Worm (Caenorhabditis elegans) whole organism, young adult: ENCODE results near the gene pes-9.

ENCODE experiments used
- B0035.1 ChIP-seq: sonication (generic microtip); optimal IDR thresholded peaks from 2 replicates; lab custom pipeline; 2016; ENCODE audit warnings: missing genetic modification characterization, mild to moderate bottlenecking, missing compliant biosample characterization, missing genotype, missing genetic modification reagents
- C17E4.6 ChIP-seq: fragments of 200-800 bp; sonication (Bioruptor generic); IDR thresholded peaks from 2 replicates; pipeline ENCODE4 v1.3.6; 2022; ENCODE audit warnings: missing genetic modification reagents, missing genetic modification characterization, missing compliant biosample characterization
- F37B4.10 ChIP-seq: fragments of 200-800 bp; sonication (Bioruptor generic); IDR thresholded peaks from 2 replicates; pipeline ENCODE4 v1.3.6; 2022; ENCODE audit warnings: missing genetic modification characterization, missing compliant biosample characterization
- F39B2.1 ChIP-seq: fragments of 200-800 bp; sonication (Bioruptor generic); IDR thresholded peaks from 2 replicates; pipeline ENCODE4 v1.3.6; 2022; ENCODE audit warnings: missing genetic modification reagents, missing genetic modification characterization, missing compliant biosample characterization
- F52B5.7 ChIP-seq: sonication (generic microtip); optimal IDR thresholded peaks from 2 replicates; lab custom pipeline; 2016; ENCODE audit warnings: mild to moderate bottlenecking, missing genetic modification characterization, missing compliant biosample characterization
- Y53F4B.3 ChIP-seq: fragments of 200-800 bp; sonication (Bioruptor generic); IDR thresholded peaks from 2 replicates; pipeline ENCODE4 v1.3.6; 2022; ENCODE audit warnings: missing genetic modification reagents, missing genetic modification characterization, missing compliant biosample characterization
- Y53G8AR.9 ChIP-seq: fragments of 200-800 bp; sonication (Bioruptor generic); conservative IDR thresholded peaks from 2 replicates; pipeline ENCODE4 v1.3.6; 2022; ENCODE audit warnings: missing genetic modification reagents, missing genetic modification characterization, missing compliant biosample characterization
- Y67H2A.10 ChIP-seq: fragments of 200-800 bp; sonication (Bioruptor generic); conservative IDR thresholded peaks from 2 replicates; pipeline ENCODE4 v1.3.6; 2022; ENCODE audit warnings: missing genetic modification reagents, missing genetic modification characterization, missing compliant biosample characterization
- attf-3 ChIP-seq: fragments of 200-800 bp; sonication (Bioruptor generic); conservative IDR thresholded peaks from 2 replicates; pipeline ENCODE4 v1.3.6; 2022; ENCODE audit warnings: missing genetic modification reagents, missing genetic modification characterization, missing compliant biosample characterization
- attf-6 ChIP-seq: fragments of 200-800 bp; sonication (Bioruptor generic); IDR thresholded peaks from 2 replicates; pipeline ENCODE4 v1.3.6; 2022; ENCODE audit warnings: missing genetic modification reagents, missing genetic modification characterization, missing compliant biosample characterization
- cebp-1 ChIP-seq, 2 experiments: fragments of 200-800 bp in 1 of 2; sonication (Bioruptor generic) in 1 of 2; sonication (generic microtip) in 1 of 2; IDR thresholded peaks in 1 of 2; optimal IDR thresholded peaks in 1 of 2; 2 replicates each; pipeline versions ENCODE4 v1.3.6 to Lab custom; 2017 to 2022; ENCODE audit warnings: missing compliant biosample characterization in 2 of 2, missing genetic modification characterization in 2 of 2, mild to moderate bottlenecking in 1 of 2, missing genetic modification reagents in 1 of 2, moderate library complexity in 1 of 2
- cebp-2 ChIP-seq: fragments of 200-800 bp; sonication (Bioruptor generic); IDR thresholded peaks from 2 replicates; pipeline ENCODE4 v1.3.6; 2022; ENCODE audit warnings: missing genetic modification characterization, missing compliant biosample characterization
- ceh-100 ChIP-seq: fragments of 200-800 bp; sonication (Bioruptor generic); IDR thresholded peaks from 2 replicates; pipeline ENCODE4 v1.3.6; 2022; ENCODE audit warnings: missing genetic modification reagents, missing genetic modification characterization, missing compliant biosample characterization
- ceh-27 ChIP-seq: fragments of 200-800 bp; sonication (Bioruptor generic); optimal IDR thresholded peaks from 2 replicates; lab custom pipeline; 2018; ENCODE audit warnings: mild to moderate bottlenecking, missing genetic modification characterization, moderate library complexity, missing compliant biosample characterization
- die-1 ChIP-seq: sonication (generic microtip); optimal IDR thresholded peaks from 2 replicates; lab custom pipeline; 2016; ENCODE audit warnings: missing genotype, mild to moderate bottlenecking, missing genetic modification characterization, missing compliant biosample characterization
- ekl-4 ChIP-seq: fragments of 200-800 bp; sonication (Bioruptor generic); IDR thresholded peaks from 2 replicates; pipeline ENCODE4 v1.3.6; 2022; ENCODE audit warnings: missing genetic modification reagents, missing genetic modification characterization, missing compliant biosample characterization
- ets-4 ChIP-seq: fragments of 200-800 bp; sonication (Bioruptor generic); optimal IDR thresholded peaks from 2 replicates; lab custom pipeline; 2018; ENCODE audit warnings: mild to moderate bottlenecking, missing genetic modification characterization, missing compliant biosample characterization
- him-1 ChIP-seq: sonication (generic microtip); optimal IDR thresholded peaks from 2 replicates; lab custom pipeline; 2016; ENCODE audit warnings: missing genotype, missing genetic modification reagents, missing genetic modification characterization, missing compliant biosample characterization
- hrde-1 ChIP-seq: sonication (generic microtip); optimal IDR thresholded peaks from 2 replicates; lab custom pipeline; 2016; ENCODE audit warnings: missing genetic modification characterization, mild to moderate bottlenecking, missing compliant biosample characterization, moderate library complexity, missing genotype, missing genetic modification reagents, borderline replicate concordance
- hsf-1 ChIP-seq: fragments of 200-800 bp; sonication (Bioruptor generic); IDR thresholded peaks from 2 replicates; pipeline ENCODE4 v1.3.6; 2022; ENCODE audit warnings: missing genetic modification reagents, missing genetic modification characterization, missing compliant biosample characterization
- lin-54 ChIP-seq: fragments of 200-800 bp; sonication (Bioruptor generic); optimal IDR thresholded peaks from 2 replicates; lab custom pipeline; 2018; ENCODE audit warnings: mild to moderate bottlenecking, missing genetic modification characterization, missing compliant biosample characterization
- madf-6 ChIP-seq: fragments of 200-800 bp; sonication (Bioruptor generic); IDR thresholded peaks from 2 replicates; pipeline ENCODE4 v1.3.6; 2022; ENCODE audit warnings: missing genetic modification reagents, missing genetic modification characterization, missing compliant biosample characterization
- madf-8 ChIP-seq: fragments of 200-800 bp; sonication (Bioruptor generic); conservative IDR thresholded peaks from 2 replicates; pipeline ENCODE4 v1.3.6; 2022; ENCODE audit warnings: missing genetic modification reagents, missing genetic modification characterization, missing compliant biosample characterization
- mcd-1 ChIP-seq: fragments of 200-800 bp; sonication (Bioruptor generic); IDR thresholded peaks from 2 replicates; pipeline ENCODE4 v1.3.6; 2022; ENCODE audit warnings: missing genetic modification reagents, missing genetic modification characterization, missing compliant biosample characterization
- mel-28 ChIP-seq: sonication (generic microtip); optimal IDR thresholded peaks from 2 replicates; lab custom pipeline; 2016; ENCODE audit warnings: borderline replicate concordance, mild to moderate bottlenecking, missing genetic modification characterization, missing compliant biosample characterization
- mxl-1 ChIP-seq: sonication (generic microtip); optimal IDR thresholded peaks from 2 replicates; lab custom pipeline; 2016; ENCODE audit warnings: missing genetic modification characterization, missing compliant biosample characterization
- nfyb-1 ChIP-seq: fragments of 200-800 bp; sonication (Bioruptor generic); IDR thresholded peaks from 2 replicates; pipeline ENCODE4 v1.3.6; 2022; ENCODE audit warnings: missing genetic modification reagents, missing genetic modification characterization, missing compliant biosample characterization
- nhr-179 ChIP-seq: sonication (generic microtip); optimal IDR thresholded peaks from 2 replicates; lab custom pipeline; 2016; ENCODE audit warnings: mild to moderate bottlenecking, missing genetic modification characterization, missing compliant biosample characterization
- nhr-80 ChIP-seq: sonication (generic microtip); optimal IDR thresholded peaks from 2 replicates; lab custom pipeline; 2016; ENCODE audit warnings: missing genetic modification characterization, missing compliant biosample characterization
- nhr-90 ChIP-seq: sonication (generic microtip); optimal IDR thresholded peaks from 2 replicates; lab custom pipeline; 2016; ENCODE audit warnings: missing genotype, mild to moderate bottlenecking, missing genetic modification characterization, missing compliant biosample characterization
- pbrm-1 ChIP-seq: fragments of 200-800 bp; sonication (Bioruptor generic); IDR thresholded peaks from 2 replicates; pipeline ENCODE4 v1.3.6; 2022; ENCODE audit warnings: missing genetic modification reagents, missing genetic modification characterization, missing compliant biosample characterization
- rcor-1 ChIP-seq: fragments of 200-800 bp; sonication (Bioruptor generic); IDR thresholded peaks from 2 replicates; pipeline ENCODE4 v1.3.6; 2022; ENCODE audit warnings: missing genetic modification reagents, missing genetic modification characterization, missing compliant biosample characterization
- rpc-1 ChIP-seq, 2 experiments: fragments of 150-350 bp in 1 of 2; sonication (generic microtip) in 1 of 2; optimal IDR thresholded peaks; 2 replicates each; lab custom pipeline; 2014 to 2018; ENCODE audit warnings: missing biosample characterization in 1 of 2, missing genetic modification characterization in 1 of 2, missing genetic modification reagents in 1 of 2, missing genotype in 1 of 2
- snpc-1.1 ChIP-seq: sonication (generic microtip); optimal IDR thresholded peaks from 2 replicates; lab custom pipeline; 2017; ENCODE audit warnings: missing genetic modification characterization, mild to moderate bottlenecking, missing compliant biosample characterization, antibody characterized with exemption, moderate library complexity, missing genotype, missing genetic modification reagents; ENCODE audit not compliant: insufficient read depth
- snpc-1.3 ChIP-seq: sonication (generic microtip); optimal IDR thresholded peaks from 2 replicates; lab custom pipeline; 2017; ENCODE audit warnings: missing genetic modification characterization, mild to moderate bottlenecking, missing compliant biosample characterization, antibody characterized with exemption, moderate library complexity, missing genotype, missing genetic modification reagents; ENCODE audit not compliant: insufficient read depth
- snpc-3.4 ChIP-seq: sonication (generic microtip); optimal IDR thresholded peaks from 2 replicates; lab custom pipeline; 2017; ENCODE audit warnings: missing genetic modification characterization, mild to moderate bottlenecking, missing compliant biosample characterization, antibody characterized with exemption, moderate library complexity, missing genotype, missing genetic modification reagents
- snpc-4 ChIP-seq, 5 experiments: fragments of 150-350 bp in 1 of 5; sonication (generic microtip) in 4 of 5; optimal IDR thresholded peaks; 2 replicates each; lab custom pipeline; 2014 to 2018; ENCODE audit warnings: missing genetic modification characterization in 5 of 5, missing biosample characterization in 3 of 5, antibody characterized with exemption in 2 of 5, mild to moderate bottlenecking in 2 of 5, missing compliant biosample characterization in 2 of 5, missing genotype in 2 of 5, moderate library complexity in 2 of 5, missing genetic modification reagents in 1 of 5
- tbx-9 ChIP-seq: sonication (generic microtip); optimal IDR thresholded peaks from 2 replicates; lab custom pipeline; 2016; ENCODE audit warnings: borderline replicate concordance, missing genetic modification characterization, inconsistent platforms, missing compliant biosample characterization
- zim-3 ChIP-seq: sonication (generic microtip); optimal IDR thresholded peaks from 2 replicates; lab custom pipeline; 2017; ENCODE audit warnings: mild to moderate bottlenecking, missing genetic modification characterization, moderate library complexity, missing compliant biosample characterization
- ztf-25 ChIP-seq: fragments of 200-800 bp; sonication (Bioruptor generic); IDR thresholded peaks from 2 replicates; pipeline ENCODE4 v1.3.6; 2022; ENCODE audit warnings: missing genetic modification reagents, missing genetic modification characterization, missing compliant biosample characterization
- ztf-3 ChIP-seq: fragments of 200-800 bp; sonication (Bioruptor generic); optimal IDR thresholded peaks from 2 replicates; lab custom pipeline; 2018; ENCODE audit warnings: mild to moderate bottlenecking, missing genetic modification characterization, missing compliant biosample characterization

The pes-9 gene

DNA sequence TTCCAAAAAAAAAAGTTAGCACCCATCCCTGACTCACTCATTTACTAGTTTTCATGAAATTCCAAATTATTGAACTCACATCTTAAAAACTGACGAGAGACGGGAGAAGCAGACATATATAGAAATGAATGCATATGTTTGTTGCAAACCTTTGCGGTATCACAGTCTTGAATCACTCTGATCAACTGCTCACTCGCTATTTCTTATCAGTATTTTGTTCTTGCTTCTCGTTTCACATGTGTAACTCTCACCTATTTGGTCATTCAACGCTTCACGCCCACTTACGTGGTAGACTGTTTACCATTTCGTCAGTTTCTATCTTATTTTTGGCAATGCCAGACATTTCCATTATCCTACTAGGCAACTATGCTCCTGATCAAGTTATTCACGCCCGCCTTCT, 43.9 kb upstream of the pes-9 start, which contains the start of gene C54G10.1:
TSS of gene C54G10.1 (plus strand) at position 333 of the 400 bp plus-strand sequence.
- TF ChIP-seq rpc-1 (optimal IDR thresholded peaks at IDR 0.05; lab: Kevin White, UChicago), result no peak
- no peak for TF ChIP-seq rpc-1 (tag; optimal IDR thresholded peaks at IDR 0.05; lab: Kevin White, UChicago)
- TF ChIP-seq attf-6 (GFP tag; lab: Robert Waterston, UW), result no peak
- TF ChIP-seq cebp-1 (GFP tag; IDR thresholded peaks at IDR 0.05; lab: Robert Waterston, UW), result 0 out of 2 replicates have a peak, but pooled peaks have one; percentile 13
- peak; percentile 18 for TF ChIP-seq cebp-1 (tag; optimal IDR thresholded peaks at IDR 0.05; lab: Kevin White, UChicago)
- peak; percentile 89 for TF ChIP-seq nhr-80
- TF ChIP-seq mxl-1 (tag; lab: Kevin White, UChicago), result no peak
- TF ChIP-seq snpc-3.4 (tag; lab: Kevin White, UChicago), result no peak
- no peak for TF ChIP-seq Y53F4B.3 (GFP tag; lab: Robert Waterston, UW)

DNA sequence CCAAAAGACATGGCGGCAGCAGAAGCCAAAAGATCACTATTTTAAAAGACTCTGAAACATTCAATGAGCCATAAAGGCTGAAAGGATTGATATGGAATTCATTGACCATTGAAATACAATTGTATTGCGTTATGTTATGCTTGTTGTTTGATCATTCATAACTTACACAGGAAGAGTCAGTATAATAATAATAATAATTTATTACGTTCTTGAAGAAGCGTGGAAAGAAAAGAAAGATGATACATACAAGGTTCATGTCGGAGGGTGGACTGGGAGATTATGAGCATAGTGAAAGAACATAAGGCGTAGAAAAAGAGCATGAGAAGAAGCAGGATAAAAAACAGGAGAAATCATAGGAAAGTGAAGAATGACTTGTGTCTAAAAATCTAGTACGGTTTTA, 43.2 kb upstream of the pes-9 start, which contains the start of gene F43D2.7:
TSS of gene F43D2.7 (minus strand) at position 101 of the 400 bp plus-strand sequence.
- TF ChIP-seq him-1 (tag; lab: Kevin White, UChicago) (no peak), cebp-2 (no peak), C17E4.6 (GFP tag; lab: Robert Waterston, UW) (no peak), lin-54 (GFP tag; lab: Kevin White, UChicago) (no peak), tbx-9 (tag; lab: Kevin White, UChicago) (no peak), ets-4 (GFP tag; lab: Kevin White, UChicago) (no peak), F52B5.7 (tag; lab: Kevin White, UChicago) (no peak), hrde-1 (tag; lab: Kevin White, UChicago) (no peak), pbrm-1 (GFP tag; lab: Robert Waterston, UW) (no peak), mxl-1 (tag; lab: Kevin White, UChicago) (no peak), snpc-1.1 (tag; lab: Kevin White, UChicago) (no peak), die-1 (tag; lab: Kevin White, UChicago) (no peak), nhr-179 (no peak), ztf-3 (GFP tag; lab: Kevin White, UChicago) (no peak), hsf-1 (GFP tag; lab: Robert Waterston, UW) (no peak), zim-3 (tag; lab: Kevin White, UChicago) (no peak), attf-6 (GFP tag; lab: Robert Waterston, UW) (no peak)

DNA sequence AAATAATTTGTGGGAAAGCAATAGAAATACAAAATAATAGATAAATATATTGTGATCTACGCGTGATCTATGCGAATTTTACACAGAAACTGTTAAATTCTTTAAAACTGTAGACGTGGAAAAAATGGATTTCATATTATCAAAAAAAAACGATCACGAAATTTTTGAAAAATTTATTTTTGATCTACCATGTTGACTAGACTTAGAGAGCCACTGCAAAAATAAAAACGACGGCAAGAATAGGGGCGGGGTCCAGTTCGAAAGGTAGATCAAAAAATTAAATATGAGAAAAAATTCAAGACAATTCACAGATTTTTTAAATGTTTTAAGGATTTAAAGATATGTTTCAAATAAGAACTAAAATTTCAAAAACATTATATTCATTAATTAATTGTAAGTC, 41.2 kb upstream of the pes-9 start:
- TF ChIP-seq rpc-1 (optimal IDR thresholded peaks at IDR 0.05; lab: Kevin White, UChicago) (no peak), rpc-1 (tag; optimal IDR thresholded peaks at IDR 0.05; lab: Kevin White, UChicago) (no peak), mcd-1 (GFP tag; lab: Robert Waterston, UW) (no peak), snpc-1.3 (tag; lab: Kevin White, UChicago) (no peak), ceh-100 (GFP tag; lab: Robert Waterston, UW) (no peak), ceh-27 (no peak), Y67H2A.10 (GFP tag; lab: Robert Waterston, UW) (no peak), ekl-4 (GFP tag; lab: Robert Waterston, UW) (no peak), snpc-4 (GFP tag; optimal IDR thresholded peaks at IDR 0.05; lab: Kevin White, UChicago) (no peak), snpc-4 (tag; optimal IDR thresholded peaks at IDR 0.05; lab: Kevin White, UChicago) (no peak), F37B4.10 (GFP tag; lab: Robert Waterston, UW) (no peak), madf-8 (GFP tag; lab: Robert Waterston, UW) (peak; percentile 81), rcor-1 (no peak), cebp-1 (GFP tag; IDR thresholded peaks at IDR 0.05; lab: Robert Waterston, UW) (no peak), cebp-1 (tag; optimal IDR thresholded peaks at IDR 0.05; lab: Kevin White, UChicago) (no peak), attf-3 (GFP tag; lab: Robert Waterston, UW) (no peak), nfyb-1 (GFP tag; lab: Robert Waterston, UW) (no peak), pbrm-1 (GFP tag; lab: Robert Waterston, UW) (no peak), F39B2.1 (GFP tag; lab: Robert Waterston, UW) (no peak), mel-28 (tag; lab: Kevin White, UChicago) (no peak), nhr-90 (tag; lab: Kevin White, UChicago) (no peak), nhr-179 (no peak), Y53G8AR.9 (GFP tag; lab: Robert Waterston, UW) (no peak), madf-6 (GFP tag; lab: Robert Waterston, UW) (peak; percentile 90), ztf-25 (GFP tag; lab: Robert Waterston, UW) (no peak), C17E4.6 (GFP tag; lab: Robert Waterston, UW) (no peak), B0035.1 (tag; lab: Kevin White, UChicago) (no peak), ets-4 (GFP tag; lab: Kevin White, UChicago) (no peak), tbx-9 (tag; lab: Kevin White, UChicago) (no peak), nhr-80 (no peak)
